Fruit fly (Drosophila melanogaster) whole organism, embryonic: ENCODE results near the gene TH1.
A peak's percentile ranks its signal among the peaks of the same experiment; 100 is the strongest.

Experiments
- Aef1 ChIP-seq: fragments of 200-800 bp; sonication (Bioruptor generic); IDR thresholded peaks from 3 replicates; pipeline ENCODE4 v1.3.6; 2022; ENCODE audit warnings: missing biosample characterization, missing genetic modification characterization
- CG10147 ChIP-seq: fragments of 200-800 bp; sonication (Bioruptor generic); optimal IDR thresholded peaks from 2 replicates; lab custom pipeline; 2019; ENCODE audit warnings: missing biosample characterization, mild to moderate bottlenecking, missing genetic modification characterization, moderate library complexity
- CG10321 ChIP-seq: fragments of 200-800 bp; sonication (Bioruptor generic); IDR thresholded peaks from 2 replicates; pipeline ENCODE4 v1.3.6; 2022; ENCODE audit warnings: missing biosample characterization, missing genetic modification characterization
- CG10959 ChIP-seq: fragments of 200-800 bp; sonication (Bioruptor generic); IDR thresholded peaks from 2 replicates; pipeline ENCODE4 v1.3.6; 2022; ENCODE audit warnings: missing biosample characterization, missing genetic modification characterization
- CG11398 ChIP-seq: fragments of 200-800 bp; sonication (Bioruptor generic); optimal IDR thresholded peaks from 2 replicates; lab custom pipeline; 2016; ENCODE audit warnings: missing biosample characterization, missing genetic modification characterization
- CG11504 ChIP-seq: fragments of 200-800 bp; sonication (Bioruptor generic); optimal IDR thresholded peaks from 3 replicates; lab custom pipeline; 2019; ENCODE audit warnings: missing biosample characterization, mild to moderate bottlenecking, missing genetic modification characterization, moderate library complexity
- CG11723 ChIP-seq: fragments of 200-800 bp; sonication (Bioruptor generic); optimal IDR thresholded peaks from 2 replicates; lab custom pipeline; 2017; ENCODE audit warnings: missing biosample characterization, mild to moderate bottlenecking, missing genetic modification characterization
- CG13123 ChIP-seq: fragments of 200-800 bp; sonication (Bioruptor generic); optimal IDR thresholded peaks from 2 replicates; lab custom pipeline; 2016; ENCODE audit warnings: missing biosample characterization, missing genetic modification characterization
- CG13287 ChIP-seq: fragments of 200-800 bp; sonication (Bioruptor generic); IDR thresholded peaks from 2 replicates; pipeline ENCODE4 v1.3.6; 2022; ENCODE audit warnings: missing biosample characterization, missing genetic modification characterization; ENCODE audit not compliant: partially characterized antibody
- CG15696 ChIP-seq: fragments of 200-800 bp; sonication (Bioruptor generic); optimal IDR thresholded peaks from 2 replicates; lab custom pipeline; 2019; ENCODE audit warnings: missing biosample characterization, mild to moderate bottlenecking, missing genetic modification characterization, moderate library complexity
- CG16863 ChIP-seq: fragments of 200-800 bp; sonication (Bioruptor generic); optimal IDR thresholded peaks from 3 replicates; lab custom pipeline; 2016; ENCODE audit warnings: missing biosample characterization, missing genetic modification characterization
- CG17328 ChIP-seq: fragments of 200-800 bp; sonication (Bioruptor generic); IDR thresholded peaks from 2 replicates; pipeline ENCODE4 v1.3.6; 2022; ENCODE audit warnings: missing biosample characterization, missing genetic modification characterization
- CG17385 ChIP-seq: fragments of 200-800 bp; sonication (Bioruptor generic); optimal IDR thresholded peaks from 3 replicates; lab custom pipeline; 2018; ENCODE audit warnings: missing biosample characterization, mild to moderate bottlenecking, missing genetic modification characterization
- CG18764 ChIP-seq: fragments of 200-800 bp; sonication (Bioruptor generic); optimal IDR thresholded peaks from 3 replicates; lab custom pipeline; 2016; ENCODE audit warnings: missing biosample characterization, missing genetic modification characterization
- CG2120 ChIP-seq: fragments of 200-800 bp; sonication (Bioruptor generic); optimal IDR thresholded peaks from 3 replicates; lab custom pipeline; 2016; ENCODE audit warnings: missing biosample characterization, missing genetic modification characterization
- CG2889 ChIP-seq: fragments of 200-800 bp; sonication (Bioruptor generic); IDR thresholded peaks from 3 replicates; pipeline ENCODE4 v1.3.6; 2022; ENCODE audit warnings: missing biosample characterization, missing genetic modification characterization
- CG31388 ChIP-seq: fragments of 200-800 bp; sonication (Bioruptor generic); optimal IDR thresholded peaks from 2 replicates; lab custom pipeline; 2016; ENCODE audit warnings: missing biosample characterization, missing genetic modification characterization
- CG3726 ChIP-seq: fragments of 200-800 bp; sonication (Bioruptor generic); IDR thresholded peaks from 3 replicates; pipeline ENCODE4, ENCODE4 v1.3.6; 2022; ENCODE audit warnings: missing biosample characterization, missing genetic modification characterization
- CG43689 ChIP-seq: fragments of 200-800 bp; sonication (Bioruptor generic); IDR thresholded peaks from 2 replicates; pipeline ENCODE4 v1.3.6; 2022; ENCODE audit warnings: missing biosample characterization, missing genetic modification characterization
- CG4854 ChIP-seq: fragments of 200-800 bp; sonication (Bioruptor generic); optimal IDR thresholded peaks from 2 replicates; lab custom pipeline; 2016; ENCODE audit warnings: missing biosample characterization, missing genetic modification characterization, inconsistent platforms
- CG6765 ChIP-seq: fragments of 200-800 bp; sonication (Bioruptor generic); optimal IDR thresholded peaks from 3 replicates; lab custom pipeline; 2017; ENCODE audit warnings: missing biosample characterization, mild to moderate bottlenecking, missing genetic modification characterization
- CG6791 ChIP-seq: fragments of 200-800 bp; sonication (Bioruptor generic); IDR thresholded peaks from 3 replicates; pipeline ENCODE4 v1.3.6; 2022; ENCODE audit warnings: missing biosample characterization, missing genetic modification characterization; ENCODE audit not compliant: partially characterized antibody
- CG7839 ChIP-seq: fragments of 200-800 bp; sonication (Bioruptor generic); optimal IDR thresholded peaks from 3 replicates; lab custom pipeline; 2018; ENCODE audit warnings: missing biosample characterization, mild to moderate bottlenecking, missing genetic modification characterization, moderate library complexity
- CG9437 ChIP-seq: fragments of 200-800 bp; sonication (Bioruptor generic); optimal IDR thresholded peaks from 2 replicates; lab custom pipeline; 2018; ENCODE audit warnings: missing biosample characterization, mild to moderate bottlenecking, missing genetic modification characterization
- CG9797 ChIP-seq: fragments of 200-800 bp; sonication (Bioruptor generic); optimal IDR thresholded peaks from 3 replicates; lab custom pipeline; 2018; ENCODE audit warnings: missing biosample characterization, mild to moderate bottlenecking, missing genetic modification characterization
- CG9876 ChIP-seq: fragments of 200-800 bp; sonication (Bioruptor generic); optimal IDR thresholded peaks from 2 replicates; lab custom pipeline; 2016; ENCODE audit warnings: missing biosample characterization, missing genetic modification characterization
- CTCF ChIP-seq: fragments of 200-800 bp; sonication (Bioruptor generic); optimal IDR thresholded peaks from 2 replicates; lab custom pipeline; 2017; ENCODE audit warnings: missing biosample characterization, mild to moderate bottlenecking, missing genetic modification characterization, moderate library complexity
- D19A ChIP-seq: fragments of 200-800 bp; optimal IDR thresholded peaks from 3 replicates; lab custom pipeline; 2019; ENCODE audit warnings: missing biosample characterization, mild to moderate bottlenecking, missing genetic modification characterization, moderate library complexity
- Dbx ChIP-seq: fragments of 200-800 bp; sonication (Bioruptor generic); IDR thresholded peaks from 3 replicates; pipeline ENCODE4 v1.3.6; 2022; ENCODE audit warnings: missing biosample characterization, missing genetic modification characterization
- Fer2 ChIP-seq: fragments of 200-800 bp; sonication (Bioruptor generic); optimal IDR thresholded peaks from 2 replicates; lab custom pipeline; 2018; ENCODE audit warnings: missing biosample characterization, mild to moderate bottlenecking, missing genetic modification characterization, moderate library complexity
- HLHmδ ChIP-seq: fragments of 200-800 bp; sonication (Bioruptor generic); optimal IDR thresholded peaks from 2 replicates; lab custom pipeline; 2018; ENCODE audit warnings: missing biosample characterization, mild to moderate bottlenecking, missing genetic modification characterization, moderate library complexity
- MESR4 ChIP-seq: fragments of 200-800 bp; sonication (Bioruptor generic); optimal IDR thresholded peaks from 2 replicates; lab custom pipeline; 2018; ENCODE audit warnings: missing biosample characterization, mild to moderate bottlenecking, missing genetic modification characterization, moderate library complexity
- Mad ChIP-seq: fragments of 200-800 bp; sonication (Bioruptor generic); optimal IDR thresholded peaks from 2 replicates; lab custom pipeline; 2016; ENCODE audit warnings: missing biosample characterization, missing genetic modification characterization
- Max ChIP-seq: fragments of 200-800 bp; sonication (Bioruptor generic); optimal IDR thresholded peaks from 2 replicates; lab custom pipeline; 2016; ENCODE audit warnings: missing biosample characterization, mild to moderate bottlenecking, missing genetic modification characterization
- bigmax ChIP-seq: fragments of 200-800 bp; sonication (Bioruptor generic); optimal IDR thresholded peaks from 2 replicates; lab custom pipeline; 2018; ENCODE audit warnings: missing biosample characterization, mild to moderate bottlenecking, missing genetic modification characterization
- cas ChIP-seq: fragments of 200-800 bp; sonication (Bioruptor generic); IDR thresholded peaks from 2 replicates; pipeline ENCODE4 v1.3.6; 2022; ENCODE audit warnings: missing biosample characterization, missing genetic modification characterization
- chif ChIP-seq, 2 experiments: fragments of 200-800 bp; sonication (Bioruptor generic); optimal IDR thresholded peaks; 3 replicates each; lab custom pipeline; 2016; ENCODE audit warnings: missing biosample characterization in 2 of 2, missing genetic modification characterization in 2 of 2
- danr ChIP-seq: fragments of 200-800 bp; sonication (Bioruptor generic); IDR thresholded peaks from 2 replicates; pipeline ENCODE4 v1.3.6; 2022; ENCODE audit warnings: missing biosample characterization, missing genetic modification characterization
- dmrt11E ChIP-seq: fragments of 200-800 bp; sonication (Bioruptor generic); optimal IDR thresholded peaks from 3 replicates; lab custom pipeline; 2018; ENCODE audit warnings: missing biosample characterization, mild to moderate bottlenecking, missing genetic modification characterization, moderate library complexity
- dmrt99B ChIP-seq: fragments of 200-800 bp; sonication (Bioruptor generic); optimal IDR thresholded peaks from 2 replicates; lab custom pipeline; 2018; ENCODE audit warnings: missing biosample characterization, mild to moderate bottlenecking, missing genetic modification characterization, moderate library complexity
- gem ChIP-seq: fragments of 200-800 bp; sonication (Bioruptor generic); optimal IDR thresholded peaks from 2 replicates; lab custom pipeline; 2019; ENCODE audit warnings: missing biosample characterization, mild to moderate bottlenecking, missing genetic modification characterization, moderate library complexity
- gfzf ChIP-seq: fragments of 200-800 bp; sonication (Bioruptor generic); optimal IDR thresholded peaks from 2 replicates; lab custom pipeline; 2016; ENCODE audit warnings: missing biosample characterization, mild to moderate bottlenecking, missing genetic modification characterization, moderate library complexity
- gsb-n ChIP-seq: fragments of 200-800 bp; sonication (Bioruptor generic); optimal IDR thresholded peaks from 3 replicates; lab custom pipeline; 2018; ENCODE audit warnings: missing biosample characterization, mild to moderate bottlenecking, missing genetic modification characterization
- ind ChIP-seq: fragments of 200-800 bp; sonication (Bioruptor generic); optimal IDR thresholded peaks from 3 replicates; lab custom pipeline; 2016; ENCODE audit warnings: missing biosample characterization, missing genetic modification characterization
- kah ChIP-seq: fragments of 200-800 bp; sonication (Bioruptor generic); optimal IDR thresholded peaks from 2 replicates; lab custom pipeline; 2018; ENCODE audit warnings: missing biosample characterization, mild to moderate bottlenecking, missing genetic modification characterization
- peb ChIP-seq: fragments of 200-800 bp; sonication (Bioruptor generic); IDR thresholded peaks from 2 replicates; pipeline ENCODE4 v1.3.6; 2022; ENCODE audit warnings: missing biosample characterization, missing genetic modification characterization
- pnt ChIP-seq: fragments of 200-800 bp; sonication (Bioruptor generic); optimal IDR thresholded peaks from 3 replicates; lab custom pipeline; 2016; ENCODE audit warnings: missing biosample characterization, missing genetic modification characterization
- sob ChIP-seq: fragments of 200-800 bp; sonication (Bioruptor generic); IDR thresholded peaks from 2 replicates; pipeline ENCODE4 v1.3.6; 2022; ENCODE audit warnings: missing biosample characterization, missing genetic modification characterization
- sug ChIP-seq: fragments of 200-800 bp; optimal IDR thresholded peaks from 2 replicates; lab custom pipeline; 2019; ENCODE audit warnings: missing biosample characterization, mild to moderate bottlenecking, missing genetic modification characterization, moderate library complexity

TH1 gene

DNA sequence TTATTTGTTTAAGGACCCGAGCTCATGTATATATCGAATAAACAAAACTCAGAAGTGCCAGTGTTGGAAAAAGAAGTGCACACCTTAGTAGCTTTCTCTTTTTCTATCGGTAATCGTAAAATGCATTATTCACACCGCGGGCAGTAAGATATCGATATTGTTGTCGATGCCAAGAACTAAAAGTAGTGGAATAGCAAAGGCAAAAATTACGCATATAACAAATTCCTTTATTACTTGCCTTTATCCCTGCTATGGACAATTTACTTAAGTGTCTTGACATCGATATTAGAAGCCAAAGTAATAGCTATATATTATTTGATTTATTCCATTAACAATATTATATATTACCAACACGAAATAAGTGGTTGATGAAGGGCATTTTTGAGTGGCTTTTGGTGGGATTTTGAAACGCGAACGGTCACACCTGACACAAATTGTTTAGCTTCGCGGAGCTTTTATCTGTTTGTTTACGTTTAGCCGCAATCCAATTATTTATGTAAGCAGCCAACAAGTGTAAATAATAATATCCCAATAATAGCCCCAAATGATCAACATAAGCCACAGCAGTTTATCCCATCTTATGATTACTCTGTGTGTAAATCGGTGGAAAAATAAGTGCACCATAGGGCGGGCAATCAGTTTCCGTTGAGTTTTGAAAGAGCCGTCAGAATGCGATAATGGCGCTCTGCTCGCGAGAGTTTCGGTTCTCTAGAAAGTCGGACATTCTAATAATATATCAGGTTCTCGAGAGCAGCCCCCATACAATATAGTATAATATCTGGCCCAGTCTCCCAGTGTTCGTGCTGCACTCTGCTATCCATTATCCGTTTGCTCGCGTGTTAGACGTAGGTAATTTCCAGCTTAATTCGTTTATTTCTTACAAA is 6.2 kb downstream of the TH1 start, which contains the start of the genes CG9992 and CG4239 (continued):
- TF ChIP-seq CG11504 (tag; lab: Kevin White, UChicago), result peak; percentile 75
- TF ChIP-seq gem, result peak; percentile 79
- TF ChIP-seq danr (GFP tag; lab: Robert Waterston, UW), result no peak
- 0 out of 2 replicates have a peak, but pooled peaks have one; percentile 16 for TF ChIP-seq CG17328 (GFP tag; lab: Robert Waterston, UW)
- TF ChIP-seq chif (GFP tag; optimal IDR thresholded peaks at IDR 0.05; lab: Kevin White, UChicago), result peak in 1 of 2 experiments; percentile 10
- TF ChIP-seq CG17385 (GFP tag; lab: Kevin White, UChicago), result peak; percentile 45
- TF ChIP-seq CG43689 (GFP tag; lab: Robert Waterston, UW), result no peak
- TF ChIP-seq CG9437 (GFP tag; lab: Kevin White, UChicago), result peak; percentile 45
- peak; percentile 61 for TF ChIP-seq dmrt11E (tag; lab: Kevin White, UChicago)
- no peak for TF ChIP-seq gsb-n (tag; lab: Kevin White, UChicago)
- no peak for TF ChIP-seq CG10959 (GFP tag; lab: Robert Waterston, UW)
- TF ChIP-seq CG6765 (GFP tag; lab: Kevin White, UChicago), result no peak
- no peak for TF ChIP-seq CG4854 (GFP tag; lab: Kevin White, UChicago)
- peak; percentile 11 for TF ChIP-seq kah (GFP tag; lab: Kevin White, UChicago)
- TF ChIP-seq CG11723 (GFP tag; lab: Kevin White, UChicago), result peak; percentile 22
- no peak for TF ChIP-seq CG13123
- no peak for TF ChIP-seq peb (GFP tag; lab: Robert Waterston, UW)
- TF ChIP-seq gfzf, result peak; percentile 62
- TF ChIP-seq CG10321 (GFP tag; lab: Robert Waterston, UW), result no peak
- peak; percentile 40; the same call in 1 of the 3 replicates for TF ChIP-seq Aef1
- no peak for TF ChIP-seq CTCF (GFP tag; lab: Kevin White, UChicago)
- TF ChIP-seq sug, result peak; percentile 71
- TF ChIP-seq MESR4 (GFP tag; lab: Kevin White, UChicago), result no peak
- no peak for TF ChIP-seq CG31388 (GFP tag; lab: Kevin White, UChicago)
- TF ChIP-seq ind, result peak; percentile 76
- no peak for TF ChIP-seq CG11398 (GFP tag; lab: Kevin White, UChicago)
- no peak for TF ChIP-seq CG2889 (GFP tag; lab: Robert Waterston, UW)
- peak; percentile 50 for TF ChIP-seq CG15696
- TF ChIP-seq CG3726 (GFP tag; lab: Robert Waterston, UW), result no peak
- TF ChIP-seq bigmax (GFP tag; lab: Kevin White, UChicago), result no peak
- TF ChIP-seq Mad (GFP tag; lab: Kevin White, UChicago), result peak; percentile 11
- peak; percentile 66 for TF ChIP-seq CG2120 (GFP tag; lab: Kevin White, UChicago)
- TF ChIP-seq CG13287, result peak; percentile 28
- peak; percentile 56 for TF ChIP-seq Fer2 (tag; lab: Kevin White, UChicago)
- peak; percentile 53 for TF ChIP-seq dmrt99B
- peak; percentile 30 for TF ChIP-seq D19A (tag; lab: Kevin White, UChicago)
- TF ChIP-seq cas (GFP tag; lab: Robert Waterston, UW), result peak; percentile 8; the same call in 1 of the 2 replicates
- peak; percentile 72 for TF ChIP-seq CG7839
- peak; percentile 59; the same call in 1 of the 2 replicates for TF ChIP-seq sob (GFP tag; lab: Robert Waterston, UW)
- TF ChIP-seq HLHmδ (GFP tag; lab: Kevin White, UChicago), result no peak
- peak; percentile 55 for TF ChIP-seq CG9797 (GFP tag; lab: Kevin White, UChicago)
- TF ChIP-seq CG6791, result peak; percentile 71; the same call in 2 of the 3 replicates
- TF ChIP-seq Max, result peak; percentile 49
- no peak for TF ChIP-seq CG9876
- TF ChIP-seq CG16863 (GFP tag; lab: Kevin White, UChicago), result peak; percentile 2
- TF ChIP-seq pnt, result peak; percentile 51
- TF ChIP-seq Dbx, result peak; percentile 69
- peak; percentile 13 for TF ChIP-seq CG10147 (GFP tag; lab: Kevin White, UChicago)
- peak; percentile 13 for TF ChIP-seq CG18764 (GFP tag; lab: Kevin White, UChicago)
